Fruit fly (Drosophila melanogaster): ENCODE measurements around the gene CG9727.

The CG9727 gene

DNA sequence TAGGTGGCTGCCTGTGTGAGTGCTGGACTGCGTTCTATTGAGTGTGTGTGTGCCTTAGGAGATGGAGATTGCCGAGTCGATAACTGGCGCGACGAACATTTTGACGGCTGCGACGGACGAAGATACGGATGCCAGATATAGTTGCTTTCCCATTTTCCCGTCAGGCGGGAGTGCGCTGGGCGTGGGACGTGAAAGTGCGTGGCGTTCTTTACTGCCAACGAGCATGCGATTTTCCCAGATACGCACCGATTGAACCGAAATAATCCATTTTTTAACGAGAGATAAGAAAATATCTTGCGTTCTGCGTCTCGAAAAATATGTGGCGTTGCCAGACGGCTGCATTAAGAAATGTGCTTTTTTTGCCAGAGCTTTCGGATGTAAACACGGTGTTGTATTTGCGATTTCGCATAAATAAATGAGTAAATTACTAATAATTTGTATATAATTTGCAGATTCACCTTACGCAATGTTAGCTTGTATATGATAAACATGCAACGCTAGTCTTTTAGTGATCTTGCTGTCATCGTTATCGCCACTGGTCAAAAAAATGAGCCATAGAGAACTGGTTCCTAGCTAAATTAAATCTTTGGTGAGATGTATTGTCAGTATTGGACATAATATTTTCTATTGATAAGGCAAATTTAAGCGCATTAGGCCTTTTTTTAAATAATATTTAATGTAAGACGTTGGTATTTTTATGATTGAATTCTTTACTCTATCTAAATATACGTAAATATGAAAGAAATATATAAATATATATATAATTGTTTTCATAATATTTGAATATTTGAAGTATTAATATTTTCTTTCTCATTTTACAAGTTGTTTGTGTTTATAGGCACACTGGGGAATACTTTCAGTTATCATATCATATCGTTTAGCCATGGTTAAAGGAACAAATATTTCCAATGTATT lies at the start of gene CG9727:
CG9727 (minus strand) TSS at position 537 of the 915 bp plus-strand sequence.
- no peak for TF ChIP-seq CG17801 (GFP tag; optimal IDR thresholded peaks at IDR 0.05; ENCODE audit: partially characterized antibody)

DNA sequence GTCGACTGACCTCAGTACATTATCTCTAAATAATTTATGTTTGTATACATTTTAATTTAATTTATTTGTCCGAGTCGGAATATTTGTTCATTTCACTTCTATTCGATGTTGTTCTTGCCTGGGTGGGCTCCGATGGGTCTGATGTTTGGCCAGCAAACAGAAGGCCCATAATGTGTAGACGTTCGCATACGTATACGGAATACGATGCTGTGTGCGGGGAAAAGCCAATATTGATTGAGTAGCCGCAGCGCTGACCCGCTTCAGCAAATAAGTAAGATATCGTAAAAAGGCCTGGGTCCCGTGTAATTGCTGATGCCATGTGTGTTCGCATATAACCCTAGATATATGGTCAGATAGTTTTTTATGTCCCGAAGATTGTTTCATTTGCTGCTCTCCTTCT lies 47.9 kb upstream of the CG9727 start:
- TF ChIP-seq CG17801 (GFP tag; optimal IDR thresholded peaks at IDR 0.05; ENCODE audit: partially characterized antibody) = no peak

DNA sequence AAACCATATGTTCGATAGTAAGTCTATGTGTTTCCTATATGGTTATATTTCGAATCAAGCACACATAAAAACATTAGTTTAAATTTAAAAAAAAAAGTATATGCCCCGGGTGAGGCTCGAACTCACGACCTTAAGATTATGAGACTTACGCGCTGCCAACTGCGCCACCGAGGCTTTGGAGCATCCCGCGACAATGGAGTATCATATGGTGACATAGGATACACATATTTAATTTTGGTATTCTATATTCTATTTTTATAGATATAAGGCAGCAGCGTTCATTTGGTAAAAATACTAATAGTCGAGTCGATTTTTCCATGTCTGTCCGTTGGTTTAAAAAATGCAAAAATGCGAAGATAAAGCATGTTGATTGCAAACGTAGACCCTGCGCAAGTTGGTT lies 39.5 kb upstream of the CG9727 start:
- TF ChIP-seq CG17801 (GFP tag; optimal IDR thresholded peaks at IDR 0.05; ENCODE audit: partially characterized antibody) = no peak

DNA sequence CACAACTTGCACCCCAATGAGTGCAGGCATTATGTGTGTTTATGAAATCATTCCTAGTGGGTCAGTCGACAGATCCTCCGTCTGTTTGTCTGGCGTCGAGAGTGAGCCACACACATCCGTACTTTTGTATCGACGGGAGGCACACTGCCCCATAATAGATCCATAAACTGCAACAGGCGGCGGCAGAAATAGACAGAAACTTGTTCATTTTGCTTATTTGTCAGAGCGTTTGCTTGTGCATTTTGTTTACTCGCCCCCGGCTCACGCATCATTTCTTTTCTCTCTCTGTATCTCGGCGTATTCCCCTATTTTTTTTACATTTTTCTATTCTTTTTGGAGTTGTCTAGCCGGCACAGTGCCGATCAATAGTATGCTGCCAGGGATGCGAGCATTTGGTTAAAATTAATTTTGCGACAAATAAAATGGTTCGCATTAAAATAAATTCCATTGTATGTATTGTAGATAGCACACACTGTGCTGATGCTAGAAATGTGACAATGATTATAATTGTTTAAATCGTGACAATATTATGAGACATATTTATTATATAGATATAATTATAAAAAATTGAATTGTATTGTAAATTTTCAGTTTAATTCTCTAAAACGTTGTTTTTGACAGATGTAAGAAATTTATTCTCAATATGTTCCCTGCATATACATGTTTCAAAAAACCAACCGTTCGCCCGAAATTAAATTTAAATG lies 25.4 kb upstream of the CG9727 start:
- TF ChIP-seq CG17801 (GFP tag; optimal IDR thresholded peaks at IDR 0.05; ENCODE audit: partially characterized antibody) = no peak

DNA sequence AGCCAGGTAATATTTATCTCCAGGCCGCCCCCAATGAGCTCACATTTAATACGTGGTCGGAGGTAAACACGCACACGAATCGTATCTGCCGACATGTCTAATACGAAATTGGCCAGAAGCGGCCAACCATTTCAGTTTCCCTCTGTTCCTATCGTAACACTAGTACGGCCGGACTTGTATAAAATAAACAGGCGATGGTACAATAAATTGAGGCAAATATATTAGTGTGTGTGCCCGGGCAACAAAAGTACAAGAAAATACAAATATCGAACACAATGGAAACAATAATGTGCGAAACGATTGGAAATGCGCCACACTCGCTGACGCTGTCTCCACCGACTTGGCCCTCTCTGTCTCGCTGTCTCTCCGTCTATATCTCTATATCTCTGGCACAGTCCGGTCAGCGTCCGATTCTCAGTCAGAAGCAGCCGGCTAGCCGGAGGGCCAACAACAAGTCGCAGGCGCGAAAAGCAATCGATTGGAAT lies 21.4 kb upstream of the CG9727 start, which contains the start of gene CG15186:
CG15186 (plus strand) TSS at position 435 of the 485 bp plus-strand sequence.
- TF ChIP-seq CG17801 (GFP tag; optimal IDR thresholded peaks at IDR 0.05; ENCODE audit: partially characterized antibody) = no peak

DNA sequence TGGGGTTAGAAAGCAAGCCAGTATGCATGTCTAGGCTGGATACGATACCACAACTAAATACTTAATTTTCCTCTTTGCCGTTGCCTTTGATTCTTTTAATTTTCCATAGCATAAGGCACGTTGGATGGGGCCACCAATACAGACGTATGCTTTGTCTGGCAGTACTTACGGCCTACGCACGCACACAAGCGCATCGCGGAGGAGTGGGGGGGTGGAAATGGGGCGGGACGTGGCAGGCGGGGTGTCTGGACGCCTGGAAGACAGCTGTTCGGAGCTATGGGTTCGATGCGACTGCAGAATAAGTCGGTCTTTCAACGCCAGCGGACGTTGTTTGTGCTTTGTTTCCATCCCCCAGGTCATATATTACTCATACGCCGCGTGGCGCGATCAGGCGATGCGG lies 20.0 kb upstream of the CG9727 start:
- no peak for TF ChIP-seq CG17801 (GFP tag; optimal IDR thresholded peaks at IDR 0.05; ENCODE audit: partially characterized antibody)

DNA sequence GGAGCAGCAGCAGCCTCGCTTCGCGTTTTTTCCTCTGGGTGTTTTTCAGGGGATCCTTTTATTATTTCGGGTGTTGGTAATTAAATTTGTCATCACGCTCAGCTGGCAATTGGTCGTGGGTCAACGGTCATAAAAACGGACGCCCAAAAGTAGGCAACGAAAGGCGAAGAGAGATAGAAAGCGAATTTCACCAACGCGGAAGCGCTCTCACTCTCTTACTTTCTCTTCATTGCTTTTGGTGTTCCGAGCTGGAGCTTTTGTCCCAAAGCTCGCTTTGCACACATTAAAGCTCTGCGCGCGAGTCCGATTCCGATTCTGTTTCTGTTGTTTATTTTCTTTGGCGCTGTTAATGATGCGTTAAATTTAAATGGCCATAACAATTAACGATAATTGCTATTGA lies 18.0 kb upstream of the CG9727 start:
- TF ChIP-seq CG17801 (GFP tag; optimal IDR thresholded peaks at IDR 0.05; ENCODE audit: partially characterized antibody) = no peak

DNA sequence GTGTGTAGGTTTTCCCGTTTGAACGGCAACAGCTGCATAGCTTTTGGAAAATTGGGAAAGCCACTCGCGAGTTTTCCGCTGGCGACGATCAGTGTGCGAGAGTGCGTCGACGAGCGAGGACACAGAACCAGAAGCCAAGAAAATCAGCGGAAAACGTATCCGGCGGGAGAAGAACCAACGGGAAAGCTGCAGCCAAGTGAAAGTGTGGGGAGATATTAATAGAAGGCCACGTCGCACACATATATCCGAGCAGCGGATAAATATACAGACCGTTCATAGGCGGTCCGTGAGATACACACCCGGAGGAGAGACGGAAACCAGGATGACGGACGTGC lies 11.8 kb upstream of the CG9727 start, which contains the start of gene Neurochondrin:
Neurochondrin (plus strand) TSS at position 87 of the 335 bp plus-strand sequence.
- no peak for TF ChIP-seq CG17801 (GFP tag; optimal IDR thresholded peaks at IDR 0.05; ENCODE audit: partially characterized antibody)

DNA sequence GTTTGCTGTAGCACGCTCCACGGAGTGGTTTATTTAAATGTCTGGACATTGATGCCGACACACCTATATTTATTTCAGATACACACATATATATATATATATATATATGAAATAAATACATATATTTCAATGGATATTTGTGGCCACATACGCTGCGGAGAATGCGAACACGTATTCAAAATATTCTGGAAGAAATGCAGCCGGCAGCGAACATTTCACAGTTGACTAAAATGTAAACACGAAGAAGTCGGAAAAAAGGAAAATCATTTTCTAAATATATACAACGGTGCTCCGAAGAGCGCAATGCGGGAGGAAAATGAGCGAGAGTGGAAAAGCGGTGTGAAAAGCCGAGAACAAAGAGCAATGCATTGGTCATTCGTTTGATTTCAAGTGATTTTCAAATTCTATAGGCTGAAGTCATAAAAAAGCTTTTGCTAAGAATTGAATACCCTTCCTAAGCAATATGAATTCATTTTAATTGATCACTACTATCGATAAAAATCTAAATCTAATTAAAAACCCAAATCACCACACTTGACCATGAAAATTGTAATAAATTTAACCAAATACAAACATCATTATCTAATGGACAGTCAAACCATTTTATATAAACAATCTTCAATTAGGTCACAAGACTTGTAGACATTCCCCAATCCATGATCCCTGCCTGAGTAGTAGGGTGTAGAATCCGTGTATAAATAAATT lies 11.3 kb upstream of the CG9727 start:
- TF ChIP-seq CG17801 (GFP tag; optimal IDR thresholded peaks at IDR 0.05; ENCODE audit: partially characterized antibody) = no peak

DNA sequence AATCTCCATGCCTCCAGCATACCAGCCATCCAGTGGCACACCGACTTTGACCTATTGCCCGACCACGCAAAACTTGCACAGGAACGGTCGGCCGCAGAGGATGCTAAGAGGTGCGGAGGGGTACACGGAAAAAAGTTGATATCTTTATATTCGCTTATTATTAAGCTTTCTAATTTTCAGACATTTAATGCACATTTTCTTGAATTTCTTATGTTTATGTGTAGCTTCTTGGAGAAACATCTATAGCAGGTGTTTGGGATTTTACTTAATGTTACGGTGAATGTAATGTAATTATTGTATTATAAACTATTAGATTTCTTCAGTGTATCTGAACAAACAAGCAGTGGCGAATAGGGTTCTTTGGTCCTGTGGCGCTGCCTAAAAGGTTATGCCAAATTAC lies 6.5 kb upstream of the CG9727 start:
- TF ChIP-seq CG17801 (GFP tag; optimal IDR thresholded peaks at IDR 0.05; ENCODE audit: partially characterized antibody) = no peak

DNA sequence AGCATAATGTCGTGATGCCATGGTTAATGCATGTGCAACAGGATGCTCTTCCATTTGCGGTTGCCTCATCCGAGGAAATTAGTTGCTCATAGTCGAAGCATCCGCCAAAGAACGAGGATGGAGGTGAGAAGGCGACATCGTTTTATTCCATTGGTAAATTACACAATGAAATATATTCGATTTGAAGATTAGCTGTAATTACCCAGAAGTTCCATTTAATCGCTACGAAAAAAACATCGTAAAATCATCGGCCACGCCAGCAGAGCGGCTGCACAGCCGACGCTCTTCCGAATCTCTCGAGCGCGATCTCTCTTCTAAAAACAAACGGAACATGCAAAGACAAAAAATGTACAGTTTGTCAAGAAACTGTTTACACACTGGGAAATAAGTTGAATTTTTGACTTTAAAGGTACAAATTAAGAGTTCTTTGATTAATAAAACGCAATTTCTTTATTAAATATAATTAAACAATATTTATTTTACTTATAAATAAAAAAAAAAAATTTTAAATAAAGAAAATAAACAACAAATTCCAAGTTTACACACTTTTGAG lies 4.2 kb upstream of the CG9727 start:
- no peak for TF ChIP-seq CG17801 (GFP tag; optimal IDR thresholded peaks at IDR 0.05; ENCODE audit: partially characterized antibody)

DNA sequence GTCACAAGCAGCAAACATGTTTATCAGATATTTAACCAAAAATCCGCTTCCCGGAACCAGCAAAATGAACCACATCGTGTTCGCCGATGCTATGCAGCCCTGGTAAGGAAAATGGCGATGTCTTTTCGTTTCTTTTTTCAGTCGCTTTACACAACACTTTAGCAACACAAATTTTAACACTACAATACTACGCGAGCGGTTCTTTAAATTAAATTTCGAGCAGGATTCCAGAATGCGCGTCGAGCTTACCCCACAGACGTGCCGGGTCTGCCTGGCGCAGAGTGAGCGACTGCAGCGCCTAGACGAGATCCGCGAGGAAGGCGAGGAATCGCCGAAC lies 547 bp upstream of the CG9727 start, which contains the start of gene Zif:
Zif (plus strand) TSS at position 34 of the 337 bp plus-strand sequence.
- peak; percentile 29 for TF ChIP-seq CG17801 (GFP tag; optimal IDR thresholded peaks at IDR 0.05; ENCODE audit: partially characterized antibody)

DNA sequence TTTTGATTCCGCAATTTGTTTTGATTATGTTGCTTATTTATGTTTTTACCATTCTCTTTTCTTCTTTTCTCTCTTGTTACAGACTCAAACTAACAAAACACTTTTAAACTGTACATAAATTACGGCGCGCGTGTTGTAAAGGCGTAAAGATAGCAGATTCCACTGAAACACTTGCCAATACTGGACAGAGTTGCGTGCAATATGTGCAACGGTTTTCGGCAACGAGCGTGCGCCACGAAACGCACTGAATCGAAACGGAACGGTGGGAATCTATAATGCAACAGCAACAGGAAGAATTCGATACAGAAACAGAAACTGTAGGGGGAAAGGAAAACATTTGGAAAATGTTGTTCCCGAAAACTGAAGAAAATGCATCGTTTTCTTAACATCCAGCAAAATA lies 19.8 kb downstream of the CG9727 start:
- TF ChIP-seq CG17801 (GFP tag; optimal IDR thresholded peaks at IDR 0.05; ENCODE audit: partially characterized antibody) = no peak

DNA sequence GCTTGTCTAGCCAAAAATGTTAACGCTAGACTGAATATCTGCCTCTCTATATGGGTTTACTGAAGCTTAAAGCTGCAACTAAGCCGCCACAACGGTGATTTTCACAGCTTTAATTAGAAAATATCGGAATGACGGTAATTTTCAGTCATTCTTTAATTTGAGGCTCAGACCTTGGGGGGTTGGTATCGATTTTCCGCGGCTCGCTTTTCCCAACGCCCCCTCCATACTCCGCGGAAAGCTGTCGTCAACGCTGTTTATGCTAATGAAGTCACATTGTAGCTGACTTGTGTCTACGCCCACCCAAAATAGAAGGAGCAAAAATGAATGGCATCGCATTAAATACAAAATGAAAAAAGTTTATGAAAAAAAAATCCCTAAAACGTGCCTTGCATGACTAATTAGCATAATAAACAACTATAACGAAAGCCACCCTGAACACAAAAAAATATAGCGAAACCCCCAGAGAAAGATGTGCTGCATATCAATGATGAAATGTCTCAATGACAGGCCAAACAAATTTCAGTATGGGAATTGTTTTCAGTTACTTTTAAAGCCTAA lies 20.6 kb downstream of the CG9727 start:
- no peak for TF ChIP-seq CG17801 (GFP tag; optimal IDR thresholded peaks at IDR 0.05; ENCODE audit: partially characterized antibody)

DNA sequence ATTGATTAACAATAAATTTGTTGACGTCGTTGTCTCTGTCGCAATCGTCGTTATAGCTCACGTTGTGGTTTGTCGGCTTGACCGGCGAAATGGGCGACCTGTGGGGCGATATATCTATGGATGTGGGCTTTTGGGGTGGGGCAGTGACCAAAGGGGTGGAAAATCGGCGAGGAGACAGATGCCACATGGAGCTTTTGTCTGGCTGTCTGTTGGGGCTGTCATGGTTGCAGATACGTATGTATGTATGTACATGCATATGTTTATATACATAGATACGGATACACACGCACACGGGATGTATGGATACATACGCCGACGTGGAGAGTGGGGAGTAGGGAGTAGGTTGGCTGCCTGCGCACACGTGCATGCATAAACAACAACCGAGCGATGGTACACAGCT lies 21.3 kb downstream of the CG9727 start:
- no peak for TF ChIP-seq CG17801 (GFP tag; optimal IDR thresholded peaks at IDR 0.05; ENCODE audit: partially characterized antibody)
